Worm (Caenorhabditis elegans) whole organism, L1 larva: Measurements from ENCODE around the gene F58B4.5.

Source experiments
- ama-1 ChIP-seq: fragments of 150-350 bp; optimal IDR thresholded peaks from 2 replicates; lab custom pipeline; 2014
- ceh-82 ChIP-seq, 3 experiments: fragments of 150-350 bp in 1 of 3; sonication (generic microtip) in 2 of 3; optimal IDR thresholded peaks; 2 replicates each; lab custom pipeline; 2014 to 2017; ENCODE audit warnings: missing biosample characterization in 3 of 3, missing genetic modification characterization in 3 of 3
- efl-1 ChIP-seq, 4 experiments: fragments of 150-350 bp; optimal IDR thresholded peaks in 3 of 4; peaks in 1 of 4; 1 replicate in 1 of 4; 2 replicates in 3 of 4; lab custom pipeline; 2014; ENCODE audit warnings: missing biosample characterization in 2 of 4, missing genetic modification characterization in 2 of 4, missing genetic modification reagents in 2 of 4
- grh-1 ChIP-seq: fragments of 200-800 bp; sonication (Bioruptor generic); IDR thresholded peaks from 2 replicates; pipeline ENCODE4 v1.3.6; 2022; ENCODE audit warnings: missing genetic modification reagents, missing genetic modification characterization, missing compliant biosample characterization
- ztf-4 ChIP-seq: fragments of 150-350 bp; optimal IDR thresholded peaks from 2 replicates; lab custom pipeline; 2014; ENCODE audit warnings: missing biosample characterization, missing genetic modification characterization

DNA sequence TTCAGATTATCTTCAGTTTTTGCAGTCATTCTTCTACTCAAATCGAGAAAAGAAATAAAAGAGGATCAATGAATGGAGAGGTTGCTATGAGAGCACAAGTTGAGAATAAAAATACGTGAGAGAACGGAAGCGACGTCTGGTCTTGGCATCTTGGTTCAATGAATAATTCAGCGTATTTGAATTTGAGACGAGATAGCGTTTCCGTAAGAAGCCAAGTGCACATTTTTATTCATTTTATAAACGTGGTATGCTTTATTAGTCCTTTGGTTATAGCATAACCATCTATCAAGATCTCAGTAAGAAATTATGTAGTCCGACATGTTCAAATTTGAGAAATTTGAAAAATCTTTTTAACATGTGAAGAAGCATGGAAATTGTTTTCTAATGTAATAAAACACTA lies 14.1 kb upstream of the F58B4.5 start, which contains the start of gene F58B4.2:
- TF ChIP-seq efl-1 (optimal IDR thresholded peaks at IDR 0.05; lab: Kevin White, UChicago) (no peak), efl-1 (GFP tag; optimal IDR thresholded peaks at IDR 0.05 in 1 of 2; lab: Kevin White, UChicago) (no peak), grh-1 (GFP tag; lab: Robert Waterston, UW) (no peak), ama-1 (lab: Kevin White, UChicago) (no peak), ceh-82 (tag; optimal IDR thresholded peaks at IDR 0.05; lab: Kevin White, UChicago) (no peak), ztf-4 (no peak)
